Fruit fly (Drosophila melanogaster) whole organism: ENCODE measurements around the gene tral.

Experiments
- Dll ChIP-seq: fragments of >200 bp; optimal IDR thresholded peaks from 2 replicates; lab custom pipeline; 2017
- EcR ChIP-seq, 2 experiments: fragments of >200 bp; optimal IDR thresholded peaks; 2 replicates each; lab custom pipeline; 2017; ENCODE audit warnings: missing biosample characterization in 2 of 2, missing genetic modification characterization in 2 of 2, missing genetic modification reagents in 2 of 2
- pan ChIP-seq: fragments of >200 bp; optimal IDR thresholded peaks from 2 replicates; lab custom pipeline; 2017
- usp ChIP-seq: fragments of >200 bp; optimal IDR thresholded peaks from 2 replicates; lab custom pipeline; 2017; ENCODE audit warnings: missing biosample characterization, missing genetic modification characterization, mixed read lengths

DNA sequence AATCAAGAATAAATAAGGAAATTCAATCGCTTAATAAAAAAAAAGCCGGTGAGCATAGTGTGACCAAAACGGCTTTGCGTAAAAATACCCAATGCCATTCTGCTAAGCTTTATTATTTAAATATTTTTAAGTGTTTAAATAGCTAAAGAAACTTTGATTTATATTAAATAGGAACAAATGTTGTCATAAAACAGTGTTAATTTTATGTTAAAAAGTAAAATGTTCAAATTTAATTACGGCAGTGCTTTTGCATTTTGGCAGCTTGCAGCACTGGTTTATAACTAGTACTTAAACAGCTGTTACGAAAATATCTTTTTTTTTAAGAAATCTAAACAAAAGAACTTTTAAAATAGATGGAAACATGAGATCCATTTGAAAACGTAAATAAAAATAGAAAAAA is 13.6 kb upstream of the tral start, which contains the start of the genes CG10638 and CG10681:
- no peak for TF ChIP-seq pan (lab: Kevin White, UChicago)
- TF ChIP-seq Dll (lab: Kevin White, UChicago) = no peak
- TF ChIP-seq EcR (GFP tag; optimal IDR thresholded peaks at IDR 0.05; lab: Kevin White, UChicago) = no peak
- TF ChIP-seq usp = no peak
